Fruit fly (Drosophila melanogaster) whole organism, wandering third instar larva: ENCODE measurements around the gene wkd.

Source experiments
- CrebA ChIP-seq: fragments of 200-800 bp; sonication (Bioruptor generic); optimal IDR thresholded peaks from 2 replicates; lab custom pipeline; 2016; ENCODE audit warnings: missing biosample characterization, mild to moderate bottlenecking, missing genetic modification characterization, borderline replicate concordance
- Dfd ChIP-seq: fragments of >200 bp; optimal IDR thresholded peaks from 2 replicates; lab custom pipeline; 2017; ENCODE audit warnings: missing biosample characterization, missing genetic modification characterization
- Hr78 ChIP-seq: fragments of >200 bp; optimal IDR thresholded peaks from 2 replicates; lab custom pipeline; 2017; ENCODE audit warnings: missing biosample characterization, missing genetic modification characterization
- Myc ChIP-seq: fragments of >200 bp; optimal IDR thresholded peaks from 2 replicates; lab custom pipeline; 2017
- Vsx2 ChIP-seq: fragments of 200-300, 225-300 bp; sonication (Bioruptor generic); optimal IDR thresholded peaks from 2 replicates; lab custom pipeline; 2018; ENCODE audit warnings: missing biosample characterization, missing genetic modification characterization; ENCODE audit not compliant: partially characterized antibody
- h ChIP-seq: fragments of 200-800 bp; sonication (Bioruptor generic); optimal IDR thresholded peaks from 3 replicates; lab custom pipeline; 2016; ENCODE audit warnings: missing biosample characterization, mild to moderate bottlenecking, missing genetic modification characterization
- psq ChIP-seq: fragments of 200-800 bp; sonication (Bioruptor generic); optimal IDR thresholded peaks from 3 replicates; lab custom pipeline; 2017; ENCODE audit warnings: missing biosample characterization, mild to moderate bottlenecking, missing genetic modification characterization, moderate library complexity
- rgr ChIP-seq: fragments of 200-800 bp; sonication (Bioruptor generic); optimal IDR thresholded peaks from 3 replicates; lab custom pipeline; 2016; ENCODE audit warnings: missing biosample characterization, mild to moderate bottlenecking, missing genetic modification characterization
- sv ChIP-seq: fragments of 200-800 bp; sonication (Bioruptor generic); optimal IDR thresholded peaks from 3 replicates; lab custom pipeline; 2016; ENCODE audit warnings: missing biosample characterization, missing genetic modification characterization
- tai ChIP-seq: sonication (Bioruptor generic); optimal IDR thresholded peaks from 2 replicates; lab custom pipeline; 2016; ENCODE audit warnings: missing biosample characterization, missing genetic modification characterization

DNA sequence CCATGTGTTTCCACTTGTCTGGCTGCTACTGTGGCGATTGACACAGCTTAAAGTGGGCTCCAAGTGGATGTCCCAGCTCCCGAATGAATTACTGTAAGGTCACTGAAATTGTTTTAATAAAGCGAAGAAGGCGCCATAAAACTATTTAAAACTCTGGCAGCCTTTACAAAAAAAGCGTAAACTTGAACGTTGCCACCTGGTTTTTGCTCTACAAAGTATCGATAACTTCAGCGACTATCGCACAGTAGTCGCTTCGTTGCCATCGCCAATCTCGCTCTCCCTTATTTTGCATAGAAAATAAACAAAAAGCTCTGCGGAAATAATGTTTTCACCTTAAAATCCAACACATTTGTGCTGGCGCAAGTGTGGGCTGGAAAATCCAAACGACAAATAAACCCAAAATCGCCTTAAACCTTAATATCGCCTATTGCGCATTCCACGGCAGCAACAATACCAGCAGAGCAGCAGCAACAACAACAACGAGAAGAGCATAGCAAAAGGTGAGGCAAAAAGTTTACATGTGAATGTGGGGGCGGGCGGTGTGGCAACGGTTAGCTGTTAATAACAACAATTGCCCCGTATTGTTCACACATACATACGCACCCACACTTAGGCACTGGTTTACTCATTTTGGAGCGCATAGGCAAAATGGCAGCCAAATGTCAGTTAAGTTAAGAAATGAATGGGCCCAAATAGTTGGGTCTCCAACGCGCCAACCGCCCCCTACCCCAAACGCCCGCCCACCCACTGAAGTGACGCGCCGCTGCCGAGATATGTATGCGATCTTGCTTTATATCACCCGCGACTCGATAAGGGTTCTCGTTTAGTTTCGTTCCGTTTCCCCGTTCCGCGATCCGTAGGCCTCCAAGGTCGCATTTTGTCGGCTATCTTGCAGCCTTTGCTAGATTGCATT is at the start of gene wkd:
- peak; percentile 37 for TF ChIP-seq psq (GFP tag; lab: Kevin White, UChicago)
- no peak for TF ChIP-seq tai (GFP tag; lab: Kevin White, UChicago)
- no peak for TF ChIP-seq Hr78 (GFP tag; lab: Kevin White, UChicago)
- no peak for TF ChIP-seq sv (GFP tag; lab: Kevin White, UChicago)
- no peak for TF ChIP-seq CrebA (GFP tag; lab: Kevin White, UChicago)
- no peak for TF ChIP-seq h (GFP tag; lab: Kevin White, UChicago)
- TF ChIP-seq Vsx2 (GFP tag; lab: Kevin White, UChicago) = no peak
- TF ChIP-seq rgr (GFP tag; lab: Kevin White, UChicago) = no peak
- no peak for TF ChIP-seq Myc (lab: Kevin White, UChicago)
- TF ChIP-seq Dfd = no peak
